Fruit fly (Drosophila melanogaster) whole organism, prepupa: ENCODE measurements around the gene bnl.

Experiments used
- CG1621 ChIP-seq: fragments of 200-800 bp; sonication (Bioruptor generic); optimal IDR thresholded peaks from 3 replicates; lab custom pipeline; 2018; ENCODE audit warnings: missing biosample characterization, mild to moderate bottlenecking, missing genetic modification characterization
- CG6792 ChIP-seq: fragments of 200-800 bp; sonication (Bioruptor generic); optimal IDR thresholded peaks from 3 replicates; lab custom pipeline; 2016; ENCODE audit warnings: missing biosample characterization, missing genetic modification characterization
- CG8632 ChIP-seq: fragments of 200-800 bp; sonication (Bioruptor generic); optimal IDR thresholded peaks from 3 replicates; lab custom pipeline; 2016; ENCODE audit warnings: missing biosample characterization, missing genetic modification characterization
- Hr38 ChIP-seq: sonication (Bioruptor generic); optimal IDR thresholded peaks from 2 replicates; lab custom pipeline; 2016; ENCODE audit warnings: missing biosample characterization, missing genetic modification characterization

- TF ChIP-seq Hr38 = no peak
- no peak for TF ChIP-seq CG1621
- no peak for TF ChIP-seq CG6792 (GFP tag; lab: Kevin White, UChicago)
- TF ChIP-seq CG8632 = no peak
These were observed 5.6 kb downstream of the bnl start for dm6 chr3R:19830973-19831372.
